Fruit fly (Drosophila melanogaster) whole organism, prepupa: ENCODE measurements around the gene Sox21b.

Experiments
- CG6854 ChIP-seq: fragments of 200-800 bp; sonication (Bioruptor generic); optimal IDR thresholded peaks from 2 replicates; lab custom pipeline; 2017; ENCODE audit warnings: missing biosample characterization, mild to moderate bottlenecking, missing genetic modification characterization
- Ets21C ChIP-seq: fragments of 200-800 bp; sonication (Bioruptor generic); optimal IDR thresholded peaks from 3 replicates; lab custom pipeline; 2016; ENCODE audit warnings: missing biosample characterization, missing genetic modification characterization
- Sox102F ChIP-seq: fragments of 200-800 bp; sonication (Bioruptor generic); optimal IDR thresholded peaks from 2 replicates; lab custom pipeline; 2016; ENCODE audit warnings: missing biosample characterization, mild to moderate bottlenecking, missing genetic modification characterization
- fd85E ChIP-seq: fragments of 200-800 bp; sonication (Bioruptor generic); optimal IDR thresholded peaks from 3 replicates; lab custom pipeline; 2016; ENCODE audit warnings: missing biosample characterization, missing genetic modification characterization

DNA sequence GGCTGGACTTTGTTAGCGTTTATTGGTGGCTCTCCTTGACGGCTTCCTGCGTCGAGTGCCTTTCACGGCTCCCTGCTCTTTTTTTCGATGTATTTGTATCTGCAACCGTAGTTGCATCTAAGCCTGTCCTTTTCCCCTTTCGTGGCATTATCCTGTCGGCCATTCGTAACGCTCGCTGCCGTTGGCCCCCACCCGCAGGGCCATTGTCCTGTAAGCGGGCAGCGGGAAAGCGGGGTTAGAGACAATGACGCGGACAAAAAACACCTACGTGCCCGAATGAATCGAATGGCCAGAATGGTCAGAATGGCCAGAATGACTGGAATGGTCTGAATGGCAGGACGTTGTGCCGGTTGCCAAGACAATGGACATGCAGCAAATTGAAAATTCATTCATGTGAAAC is 4.4 kb upstream of the Sox21b start:
- TF ChIP-seq Ets21C (GFP tag; lab: Kevin White, UChicago) (no peak), Sox102F (GFP tag; lab: Kevin White, UChicago) (no peak), CG6854 (GFP tag; lab: Kevin White, UChicago) (no peak), fd85E (GFP tag; lab: Kevin White, UChicago) (no peak)
